Worm (Caenorhabditis elegans) whole organism, mixed stage, embryonic: Measurements from ENCODE around the gene uba-1.

Experiments
- elt-3 ChIP-seq: fragments of 150-350 bp; optimal IDR thresholded peaks from 2 replicates; lab custom pipeline; 2014; ENCODE audit warnings: missing biosample characterization, missing genetic modification characterization
- mep-1 ChIP-seq: fragments of 150-350 bp; optimal IDR thresholded peaks from 2 replicates; lab custom pipeline; 2017; ENCODE audit warnings: missing biosample characterization, missing genetic modification reagents, missing genetic modification characterization, inconsistent platforms
- mls-2 ChIP-seq: sonication (generic microtip); optimal IDR thresholded peaks from 2 replicates; lab custom pipeline; 2016; ENCODE audit warnings: mild to moderate bottlenecking, missing genetic modification characterization, moderate library complexity, missing compliant biosample characterization
- snpc-4 ChIP-seq: fragments of 150-350 bp; optimal IDR thresholded peaks from 2 replicates; lab custom pipeline; 2014; ENCODE audit warnings: missing biosample characterization, missing genetic modification characterization
- unc-62 ChIP-seq: fragments of 150-350 bp; optimal IDR thresholded peaks from 2 replicates; lab custom pipeline; 2014; ENCODE audit warnings: missing biosample characterization, missing genetic modification reagents, missing genetic modification characterization
- ztf-11 ChIP-seq: fragments of 150-350 bp; optimal IDR thresholded peaks from 2 replicates; lab custom pipeline; 2014; ENCODE audit warnings: missing biosample characterization, missing genetic modification characterization

DNA sequence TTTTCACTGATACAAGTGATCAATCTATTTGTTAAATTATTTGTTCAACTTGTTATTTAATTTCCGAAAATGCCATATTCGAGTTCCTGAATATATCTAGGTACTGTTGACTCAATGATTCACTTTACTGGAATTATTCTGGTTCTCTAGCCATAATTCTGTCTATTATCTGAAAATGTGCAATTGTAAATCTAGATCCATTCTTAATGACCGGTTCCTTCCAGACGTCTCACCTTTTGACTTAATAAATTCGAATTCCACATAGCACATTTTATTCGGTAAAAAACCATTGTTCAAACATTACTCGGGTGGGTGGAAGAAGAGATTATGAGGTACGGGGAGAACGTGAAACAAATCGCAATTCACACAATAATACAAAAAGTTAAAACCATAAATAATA, 5.3 kb downstream of the uba-1 start:
- no peak for TF ChIP-seq mls-2 (tag; lab: Kevin White, UChicago)
- no peak for TF ChIP-seq snpc-4 (tag; lab: Kevin White, UChicago)
- no peak for TF ChIP-seq elt-3 (tag; lab: Kevin White, UChicago)
- no peak for TF ChIP-seq unc-62 (GFP tag; lab: Kevin White, UChicago)
- TF ChIP-seq ztf-11 = no peak
- TF ChIP-seq mep-1 = no peak
